Worm (Caenorhabditis elegans) whole organism, L4/young adult: ENCODE data around the gene Y51H7BR.7.

Experiments
- dao-5 ChIP-seq: sonication (generic microtip); optimal IDR thresholded peaks from 2 replicates; lab custom pipeline; 2016; ENCODE audit warnings: missing genotype, missing genetic modification characterization, moderate library complexity, missing compliant biosample characterization
- him-1 ChIP-seq: sonication (generic microtip); optimal IDR thresholded peaks from 2 replicates; lab custom pipeline; 2016; ENCODE audit warnings: missing genotype, missing genetic modification reagents, missing genetic modification characterization, missing compliant biosample characterization

DNA sequence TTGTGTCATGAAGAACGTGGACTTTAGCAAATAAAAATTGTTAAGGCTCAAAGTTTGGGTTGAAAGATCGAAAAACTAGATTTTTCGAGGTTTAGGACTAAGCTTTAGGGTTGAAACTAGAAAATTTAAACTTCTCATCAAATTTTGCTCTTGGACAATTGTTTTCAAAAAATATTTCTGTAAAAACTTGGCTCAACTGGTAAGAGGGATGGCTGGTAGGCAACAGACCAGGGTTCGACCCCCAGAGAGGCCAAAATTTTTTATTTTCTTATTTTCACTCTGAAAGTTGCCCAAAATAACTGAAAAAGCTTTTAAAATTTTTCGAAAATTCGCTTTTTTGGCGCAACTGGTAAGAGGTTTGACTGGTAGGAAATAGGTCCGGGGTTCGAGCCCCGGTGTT lies 50.6 kb downstream of the Y51H7BR.7 start:
- TF ChIP-seq him-1 (tag; lab: Kevin White, UChicago), result no peak
- no peak for TF ChIP-seq dao-5
